Worm (Caenorhabditis elegans): ENCODE measurements around the gene duo-1.

The duo-1 gene

ce11 chrV:11585122-11585521, 30.7 kb downstream of the duo-1 start:
- TF ChIP-seq ztf-6 (GFP tag; IDR thresholded peaks at IDR 0.05) (no peak), attf-6 (GFP tag; IDR thresholded peaks at IDR 0.05) (peak; percentile 84), gei-17 (GFP tag; optimal IDR thresholded peaks at IDR 0.05) (no peak), ceh-27 (GFP tag; optimal IDR thresholded peaks at IDR 0.05) (no peak), mes-4 (tag; optimal IDR thresholded peaks at IDR 0.05) (no peak), hrde-1 (tag; optimal IDR thresholded peaks at IDR 0.05; ENCODE audit: borderline replicate concordance) (no peak), zfh-2 (GFP tag; conservative IDR thresholded peaks at IDR 0.05) (no peak), dpff-1 (tag; optimal IDR thresholded peaks at IDR 0.05) (no peak), hsf-1 (GFP tag; IDR thresholded peaks at IDR 0.05) (no peak), lag-1 (GFP tag; IDR thresholded peaks at IDR 0.05) (no peak), ceh-91 (GFP tag; IDR thresholded peaks at IDR 0.05) (no peak), sdz-38 (tag; optimal IDR thresholded peaks at IDR 0.05) (no peak), ZK185.1 (tag; optimal IDR thresholded peaks at IDR 0.05; ENCODE audit: poor library complexity, severe bottlenecking) (no peak), T26A5.8 (tag; optimal IDR thresholded peaks at IDR 0.05) (no peak), T07F8.4 (tag; optimal IDR thresholded peaks at IDR 0.05) (no peak), K11D2.4 (GFP tag; IDR thresholded peaks at IDR 0.05) (no peak), rpc-1 (optimal IDR thresholded peaks at IDR 0.05) (no peak), rpc-1 (tag; optimal IDR thresholded peaks at IDR 0.05) (peak; percentile 11), mel-28 (tag; optimal IDR thresholded peaks at IDR 0.05; ENCODE audit: borderline replicate concordance) (no peak), lir-1 (GFP tag; conservative IDR thresholded peaks at IDR 0.05) (no peak), somi-1 (GFP tag; optimal IDR thresholded peaks at IDR 0.05) (no peak), ekl-4 (GFP tag; IDR thresholded peaks at IDR 0.05) (peak; percentile 53; the same call in 1 of the 2 replicates), snpc-1.1 (tag; optimal IDR thresholded peaks at IDR 0.05; ENCODE audit: insufficient read depth) (peak; percentile 94), F10E7.11 (tag; optimal IDR thresholded peaks at IDR 0.05) (no peak), hmg-20 (GFP tag; IDR thresholded peaks at IDR 0.05) (peak; percentile 43; the same call in 1 of the 2 replicates), hlh-12 (tag; optimal IDR thresholded peaks at IDR 0.05) (no peak), dpl-1 (GFP tag; optimal IDR thresholded peaks at IDR 0.05) (no peak), K12H6.12 (tag; optimal IDR thresholded peaks at IDR 0.05) (no peak), ztf-26 (tag; optimal IDR thresholded peaks at IDR 0.05) (no peak), snpc-1.3 (tag; optimal IDR thresholded peaks at IDR 0.05; ENCODE audit: insufficient read depth) (peak; percentile 43), mxl-1 (tag; optimal IDR thresholded peaks at IDR 0.05) (no peak), lin-26 (GFP tag; IDR thresholded peaks at IDR 0.05) (peak; percentile 99), nfya-2 (GFP tag; IDR thresholded peaks at IDR 0.05) (no peak), akir-1 (GFP tag; optimal IDR thresholded peaks at IDR 0.05) (no peak), nhr-27 (tag; optimal IDR thresholded peaks at IDR 0.05) (no peak), F49E8.2 (tag; optimal IDR thresholded peaks at IDR 0.05; ENCODE audit: insufficient read depth) (peak; percentile 56), him-1 (tag; optimal IDR thresholded peaks at IDR 0.05) (peak; percentile 93), B0019.2 (GFP tag; conservative IDR thresholded peaks at IDR 0.05) (no peak), chd-7 (tag; optimal IDR thresholded peaks at IDR 0.05) (no peak), unc-130 (GFP tag; optimal IDR thresholded peaks at IDR 0.05) (no peak), B0035.1 (tag; optimal IDR thresholded peaks at IDR 0.05) (no peak), rcor-1 (GFP tag; IDR thresholded peaks at IDR 0.05) (peak; percentile 68), snpc-3.4 (tag; optimal IDR thresholded peaks at IDR 0.05) (peak; percentile 84), C17E4.6 (GFP tag; IDR thresholded peaks at IDR 0.05) (no peak; the same call in 1 of the 2 replicates), fkh-3 (tag; optimal IDR thresholded peaks at IDR 0.05) (no peak), Y95B8A.8 (GFP tag; IDR thresholded peaks at IDR 0.05) (no peak), Y53G8AR.9 (GFP tag; conservative IDR thresholded peaks at IDR 0.05) (no peak), D2030.7 (GFP tag; IDR thresholded peaks at IDR 0.05) (peak; percentile 77), madf-10 (tag; optimal IDR thresholded peaks at IDR 0.05) (no peak)
